Worm (Caenorhabditis elegans) whole organism, L4 larva: Measurements from ENCODE around the gene nas-21.
A peak's percentile ranks its signal among the peaks of the same experiment; 100 is the strongest.
"Not testable (repeated sequence)": the region's sequence is repeated elsewhere in the genome, so short reads cannot be mapped to it uniquely, and the experiment has no call there.

Experiments
- D1046.2 ChIP-seq: fragments of 200-800 bp; sonication (Bioruptor generic); IDR thresholded peaks from 2 replicates; pipeline ENCODE4 v1.3.6; 2022; ENCODE audit warnings: missing genetic modification characterization, missing compliant biosample characterization
- F10B5.3 ChIP-seq: sonication (generic microtip); optimal IDR thresholded peaks from 2 replicates; lab custom pipeline; 2016; ENCODE audit warnings: mild to moderate bottlenecking, missing genetic modification characterization, missing compliant biosample characterization
- F44E2.7 ChIP-seq: fragments of 200-800 bp; sonication (Bioruptor generic); IDR thresholded peaks from 2 replicates; pipeline ENCODE4 v2.1.2; 2022; ENCODE audit warnings: missing genetic modification characterization, missing compliant biosample characterization
- T26A8.4 ChIP-seq: fragments of 200-800 bp; sonication (Bioruptor generic); IDR thresholded peaks from 2 replicates; pipeline ENCODE4 v1.3.6; 2022; ENCODE audit warnings: missing genetic modification characterization, missing compliant biosample characterization
- ZK337.2 ChIP-seq: fragments of 200-800 bp; sonication (Bioruptor generic); IDR thresholded peaks from 2 replicates; pipeline ENCODE4 v1.3.6; 2022; ENCODE audit warnings: missing genetic modification reagents, missing genetic modification characterization, missing compliant biosample characterization
- aly-2 ChIP-seq: sonication (generic microtip); optimal IDR thresholded peaks from 2 replicates; lab custom pipeline; 2018; ENCODE audit warnings: missing biosample characterization, missing genetic modification characterization
- ceh-28 ChIP-seq: fragments of 150-350 bp; optimal IDR thresholded peaks from 2 replicates; lab custom pipeline; 2014; ENCODE audit warnings: missing biosample characterization, missing genetic modification reagents, missing genetic modification characterization
- ceh-32 ChIP-seq: sonication (generic microtip); optimal IDR thresholded peaks from 2 replicates; lab custom pipeline; 2016; ENCODE audit warnings: mild to moderate bottlenecking, missing genetic modification characterization, missing compliant biosample characterization; ENCODE audit not compliant: poor library complexity
- ceh-44 ChIP-seq: fragments of 200-800 bp; sonication (Bioruptor generic); IDR thresholded peaks from 2 replicates; pipeline ENCODE4 v1.3.6; 2022; ENCODE audit warnings: missing genetic modification reagents, missing genetic modification characterization, missing compliant biosample characterization
- ceh-62 ChIP-seq: sonication (generic microtip); optimal IDR thresholded peaks from 2 replicates; lab custom pipeline; 2017; ENCODE audit warnings: missing biosample characterization, missing genetic modification characterization
- ceh-82 ChIP-seq: sonication (generic microtip); optimal IDR thresholded peaks from 2 replicates; lab custom pipeline; 2017; ENCODE audit warnings: missing biosample characterization, missing genetic modification characterization
- cey-2 ChIP-seq: sonication (generic microtip); optimal IDR thresholded peaks from 3 replicates; lab custom pipeline; 2017; ENCODE audit warnings: missing genetic modification characterization, mild to moderate bottlenecking, missing compliant biosample characterization, antibody characterized with exemption, borderline replicate concordance; ENCODE audit not compliant: insufficient read depth
- dpl-1 ChIP-seq: fragments of 150-350 bp; optimal IDR thresholded peaks from 2 replicates; lab custom pipeline; 2014; ENCODE audit warnings: missing biosample characterization, missing genetic modification reagents, missing genetic modification characterization
- dve-1 ChIP-seq: sonication (generic microtip); optimal IDR thresholded peaks from 2 replicates; lab custom pipeline; 2017; ENCODE audit warnings: antibody characterized with exemption, mild to moderate bottlenecking, missing genetic modification characterization, missing compliant biosample characterization; ENCODE audit not compliant: insufficient read depth
- egl-27 ChIP-seq: sonication (generic microtip); optimal IDR thresholded peaks from 3 replicates; lab custom pipeline; 2017; ENCODE audit warnings: missing biosample characterization, missing genetic modification reagents, missing genetic modification characterization
- fkh-10 ChIP-seq: fragments of 150-350 bp; optimal IDR thresholded peaks from 2 replicates; lab custom pipeline; 2014; ENCODE audit warnings: missing biosample characterization, missing genetic modification reagents, missing genetic modification characterization
- hlh-11 ChIP-seq: fragments of 200-800 bp; sonication (Bioruptor generic); optimal IDR thresholded peaks from 2 replicates; lab custom pipeline; 2018; ENCODE audit warnings: mild to moderate bottlenecking, missing genetic modification characterization, missing compliant biosample characterization
- jun-1 ChIP-seq: fragments of 150-350 bp; optimal IDR thresholded peaks from 2 replicates; lab custom pipeline; 2014; ENCODE audit warnings: missing biosample characterization, missing genetic modification reagents, missing genetic modification characterization
- lir-3 ChIP-seq: sonication (generic microtip); optimal IDR thresholded peaks from 2 replicates; lab custom pipeline; 2016; ENCODE audit warnings: mild to moderate bottlenecking, missing genetic modification characterization, missing compliant biosample characterization
- lsy-2 ChIP-seq, 2 experiments: fragments of 150-350 bp in 1 of 2; sonication (generic microtip) in 1 of 2; optimal IDR thresholded peaks; 2 replicates each; lab custom pipeline; 2014 to 2017; ENCODE audit warnings: missing biosample characterization in 2 of 2, missing genetic modification characterization in 2 of 2
- madf-5 ChIP-seq, 2 experiments: fragments of 200-800 bp; sonication (Bioruptor generic); IDR thresholded peaks; 2 replicates each; pipeline ENCODE4 v1.3.6; 2022; ENCODE audit warnings: missing compliant biosample characterization in 2 of 2, missing genetic modification characterization in 2 of 2
- nhr-237 ChIP-seq: sonication (generic microtip); optimal IDR thresholded peaks from 2 replicates; lab custom pipeline; 2017; ENCODE audit warnings: missing biosample characterization, missing genetic modification characterization
- nhr-41 ChIP-seq: fragments of 200-800 bp; sonication (Bioruptor generic); IDR thresholded peaks from 2 replicates; pipeline ENCODE4 v1.3.6; 2022; ENCODE audit warnings: missing genetic modification reagents, missing genetic modification characterization, missing compliant biosample characterization
- nhr-76 ChIP-seq: fragments of 150-350 bp; optimal IDR thresholded peaks from 2 replicates; lab custom pipeline; 2014; ENCODE audit warnings: missing biosample characterization, missing genetic modification characterization
- nhr-77 ChIP-seq: fragments of 150-350 bp; optimal IDR thresholded peaks from 2 replicates; lab custom pipeline; 2014; ENCODE audit warnings: missing biosample characterization, missing genetic modification characterization
- pha-4 ChIP-seq, 2 experiments: fragments of 150-350 bp in 1 of 2; fragments of 200-800 bp in 1 of 2; sonication (Bioruptor generic) in 1 of 2; IDR thresholded peaks in 1 of 2; optimal IDR thresholded peaks in 1 of 2; 2 replicates each; pipeline versions ENCODE4 v1.3.6 to Lab custom; 2014 to 2022; ENCODE audit warnings: missing genetic modification characterization in 2 of 2, missing genetic modification reagents in 2 of 2, missing biosample characterization in 1 of 2, missing compliant biosample characterization in 1 of 2
- php-3 ChIP-seq: fragments of 200-800 bp; sonication (Bioruptor generic); IDR thresholded peaks from 2 replicates; pipeline ENCODE4 v1.3.6; 2022; ENCODE audit warnings: missing genetic modification reagents, missing genetic modification characterization, missing compliant biosample characterization
- saeg-2 ChIP-seq: fragments of 200-800 bp; sonication (Bioruptor generic); IDR thresholded peaks from 2 replicates; pipeline ENCODE4 v1.3.6; 2022; ENCODE audit warnings: missing genetic modification reagents, missing genetic modification characterization, missing compliant biosample characterization
- set-16 ChIP-seq: fragments of 200-800 bp; sonication (Bioruptor generic); IDR thresholded peaks from 2 replicates; pipeline ENCODE4 v1.3.6; 2022; ENCODE audit warnings: missing genetic modification reagents, missing genetic modification characterization, missing compliant biosample characterization
- skn-1 ChIP-seq: fragments of 150-350 bp; optimal IDR thresholded peaks from 2 replicates; lab custom pipeline; 2014; ENCODE audit warnings: missing biosample characterization, missing genetic modification characterization
- snpc-4 ChIP-seq: fragments of 150-350 bp; optimal IDR thresholded peaks from 2 replicates; lab custom pipeline; 2014; ENCODE audit warnings: missing biosample characterization, missing genetic modification characterization
- zfp-3 ChIP-seq: fragments of 200-800 bp; sonication (Bioruptor generic); conservative IDR thresholded peaks from 2 replicates; pipeline ENCODE4 v1.3.6; 2022; ENCODE audit warnings: missing genetic modification reagents, missing genetic modification characterization, missing compliant biosample characterization
- zip-2 ChIP-seq: fragments of 150-350 bp; optimal IDR thresholded peaks from 2 replicates; lab custom pipeline; 2014; ENCODE audit warnings: missing biosample characterization, missing genetic modification characterization
- ztf-11 ChIP-seq: fragments of 150-350 bp; optimal IDR thresholded peaks from 2 replicates; lab custom pipeline; 2014; ENCODE audit warnings: missing biosample characterization, missing genetic modification characterization

The nas-21 gene

ce11 chrV:11483580-11484092, 11.3 kb downstream of the nas-21 start, which contains the start of gene col-157:
col-157 (plus strand) TSS chrV:11484042.
- TF ChIP-seq php-3 (GFP tag; lab: Robert Waterston, UW); nhr-237 (tag; lab: Kevin White, UChicago); lir-3 (tag; lab: Kevin White, UChicago): not testable (repeated sequence)
- TF ChIP-seq, all 104 proteins: peak for 0; not testable (repeated sequence) for 104

- no peak for TF ChIP-seq ceh-44 (GFP tag; lab: Robert Waterston, UW)
- peak; percentile 87 for TF ChIP-seq set-16 (GFP tag; lab: Robert Waterston, UW)
- TF ChIP-seq zfp-3: no peak
- TF ChIP-seq skn-1 (tag; lab: Kevin White, UChicago): no peak
- TF ChIP-seq pha-4 (GFP tag; IDR thresholded peaks at IDR 0.05; lab: Robert Waterston, UW): no peak
- no peak for TF ChIP-seq pha-4 (tag; optimal IDR thresholded peaks at IDR 0.05; lab: Kevin White, UChicago)
- TF ChIP-seq, all 104 proteins: peak for 1
These were observed 12.0 kb downstream of the nas-21 start for ce11 chrV:11484404-11484803.

- TF ChIP-seq ceh-62 (tag; lab: Kevin White, UChicago) (no peak), pha-4 (GFP tag; IDR thresholded peaks at IDR 0.05; lab: Robert Waterston, UW) (no peak), pha-4 (tag; optimal IDR thresholded peaks at IDR 0.05; lab: Kevin White, UChicago) (no peak), cey-2 (tag; lab: Kevin White, UChicago) (no peak), fkh-10 (GFP tag; lab: Kevin White, UChicago) (no peak), snpc-4 (tag; lab: Kevin White, UChicago) (no peak), saeg-2 (GFP tag; lab: Robert Waterston, UW) (no peak), madf-5 (GFP tag; IDR thresholded peaks at IDR 0.05; lab: Robert Waterston, UW) (no peak), nhr-41 (GFP tag; lab: Robert Waterston, UW) (no peak)
These were observed 13.2 kb downstream of the nas-21 start, which contains the start of gene srh-1 for ce11 chrV:11485558-11485957. srh-1 (plus strand) TSS chrV:11485858.

- TF ChIP-seq ceh-62 (tag; lab: Kevin White, UChicago) (no peak), F44E2.7 (GFP tag; lab: Robert Waterston, UW) (no peak), nhr-76 (tag; lab: Kevin White, UChicago) (no peak), ceh-32 (tag; lab: Kevin White, UChicago) (no peak), egl-27 (tag; lab: Kevin White, UChicago) (no peak), madf-5 (GFP tag; IDR thresholded peaks at IDR 0.05; lab: Robert Waterston, UW) (no peak), ceh-82 (tag; lab: Kevin White, UChicago) (no peak), nhr-77 (tag; lab: Kevin White, UChicago) (no peak), hlh-11 (no peak), D1046.2 (no peak), dve-1 (tag; lab: Kevin White, UChicago) (no peak), lsy-2 (tag; optimal IDR thresholded peaks at IDR 0.05; lab: Kevin White, UChicago) (no peak), ZK337.2 (GFP tag; lab: Robert Waterston, UW) (no peak), ceh-28 (tag; lab: Kevin White, UChicago) (no peak), zip-2 (no peak)
These were observed 14.3 kb downstream of the nas-21 start, which contains the start of gene T11F9.10 for ce11 chrV:11486680-11487079. T11F9.10 (plus strand) TSS chrV:11486980.

DNA sequence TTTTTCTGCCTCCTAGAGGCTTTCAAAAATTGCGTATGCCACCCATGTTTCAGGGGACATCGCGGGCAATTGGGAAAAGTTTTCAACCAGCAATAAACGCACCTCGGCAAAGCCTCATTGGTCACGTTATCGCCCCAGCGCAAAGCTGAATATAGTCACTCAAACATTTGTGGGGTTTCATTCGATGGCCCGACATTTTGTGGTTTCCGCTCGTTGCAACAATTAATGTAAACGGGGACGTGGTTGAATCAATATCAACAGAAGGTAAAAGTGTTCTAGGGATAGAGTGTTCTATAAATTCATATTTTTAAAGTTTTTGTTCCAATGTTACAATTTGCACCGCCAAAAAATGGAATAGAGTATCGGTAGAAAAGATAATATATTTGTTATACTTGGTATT, 15.9 kb downstream of the nas-21 start:
- no peak for TF ChIP-seq jun-1 (tag; lab: Kevin White, UChicago)
- TF ChIP-seq dpl-1 (GFP tag; lab: Kevin White, UChicago): no peak
- no peak for TF ChIP-seq aly-2
- no peak for TF ChIP-seq ztf-11 (tag; lab: Kevin White, UChicago)
- TF ChIP-seq F10B5.3: no peak
- TF ChIP-seq T26A8.4 (GFP tag; lab: Robert Waterston, UW): no peak
